Worm (Caenorhabditis elegans): ENCODE data around the gene F26G1.15.

DNA sequence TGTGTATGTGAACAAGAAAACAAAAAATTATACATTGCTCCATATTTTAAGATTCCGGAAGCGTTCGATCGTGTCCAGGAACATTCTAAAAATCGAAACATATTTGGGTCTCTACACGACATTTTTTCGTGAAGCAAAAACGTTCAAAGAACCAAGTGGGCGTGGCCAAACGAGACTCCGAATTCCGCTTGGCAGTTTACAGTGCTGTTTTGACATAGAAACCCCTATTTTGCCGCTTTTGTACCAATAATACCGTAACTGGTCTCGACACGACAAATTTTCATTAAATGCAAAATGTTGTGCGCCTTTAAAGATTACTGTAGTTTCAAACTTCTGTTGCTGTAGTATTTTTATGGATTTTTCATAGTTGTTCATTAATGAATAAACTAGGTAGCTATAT lies 34.4 kb upstream of the F26G1.15 start:
- no peak for TF ChIP-seq ama-1 (optimal IDR thresholded peaks at IDR 0.05)
- TF ChIP-seq C34F6.9 (tag; optimal IDR thresholded peaks at IDR 0.05): no peak
- no peak for TF ChIP-seq F13H6.1 (tag; optimal IDR thresholded peaks at IDR 0.05)

Data from whole organism, L2 larva.